Fruit fly (Drosophila melanogaster): ENCODE results near the gene pins.

pins gene

DNA sequence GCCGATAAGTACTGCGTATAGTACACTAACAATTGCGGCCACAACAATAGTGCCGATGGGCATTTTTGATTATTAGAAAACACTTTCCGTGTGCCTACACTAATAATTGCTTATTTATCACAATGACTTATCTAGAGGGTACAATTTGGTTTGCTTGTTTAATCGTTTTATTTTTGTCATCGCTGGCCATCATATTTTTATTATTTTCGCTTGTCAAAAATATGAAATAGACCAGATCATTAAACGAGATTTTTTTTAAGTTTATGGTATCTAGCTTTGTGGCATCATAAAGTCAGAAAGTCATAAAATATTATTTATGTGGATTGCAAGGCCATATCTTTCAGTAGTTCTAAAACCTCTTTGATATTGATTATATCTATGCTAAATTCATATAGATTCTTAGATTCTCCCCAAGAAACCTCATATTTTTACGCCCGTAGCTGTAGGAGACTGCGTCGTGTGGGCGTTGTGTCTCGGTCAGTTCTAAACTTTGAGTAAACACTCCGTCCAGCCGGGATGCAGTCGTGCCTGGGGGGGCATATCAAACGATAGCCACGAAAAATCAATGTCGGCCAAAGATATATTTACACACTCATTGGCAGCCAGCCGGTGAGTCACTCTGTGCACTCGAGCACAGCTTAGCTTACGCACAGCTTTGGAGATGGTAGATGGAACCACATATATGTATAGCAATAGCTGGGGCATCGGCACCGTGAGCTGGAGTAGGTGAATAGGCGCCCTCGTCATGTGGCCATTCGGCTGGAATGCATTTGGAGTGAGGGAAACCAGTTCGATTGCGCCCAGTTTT, 22.2 kb downstream of the pins start (continued):
- TF ChIP-seq CG2116 (GFP tag; optimal IDR thresholded peaks at IDR 0.05) = no peak
- TF ChIP-seq CG4424 (GFP tag; optimal IDR thresholded peaks at IDR 0.05) = peak; percentile 40
- TF ChIP-seq CG9215 (GFP tag; IDR thresholded peaks at IDR 0.05) = no peak
- no peak for TF ChIP-seq CG12104 (GFP tag; optimal IDR thresholded peaks at IDR 0.05)
- TF ChIP-seq Hr39 (optimal IDR thresholded peaks at IDR 0.05) = no peak
- no peak for TF ChIP-seq danr (GFP tag; IDR thresholded peaks at IDR 0.05)
- no peak for TF ChIP-seq TFAM (GFP tag; optimal IDR thresholded peaks at IDR 0.05)
- no peak for TF ChIP-seq sc (optimal IDR thresholded peaks at IDR 0.05)
- no peak for TF ChIP-seq sc (GFP tag; optimal IDR thresholded peaks at IDR 0.05)
- TF ChIP-seq CG4617 (GFP tag; optimal IDR thresholded peaks at IDR 0.05; ENCODE audit: borderline replicate concordance) = no peak
- TF ChIP-seq CG32772 (GFP tag; IDR thresholded peaks at IDR 0.05) = no peak
- peak; percentile 91; the same call in 2 of the 3 replicates for TF ChIP-seq CG2199 (GFP tag; IDR thresholded peaks at IDR 0.05)
- TF ChIP-seq Dip2 (GFP tag; IDR thresholded peaks at IDR 0.05) = no peak
- TF ChIP-seq Vsx1 (GFP tag; optimal IDR thresholded peaks at IDR 0.05) = no peak
- TF ChIP-seq zen (tag; optimal IDR thresholded peaks at IDR 0.05) = no peak
- peak; percentile 2 for TF ChIP-seq dmrt11E (tag; optimal IDR thresholded peaks at IDR 0.05)
- no peak for TF ChIP-seq CG7786 (GFP tag; optimal IDR thresholded peaks at IDR 0.05)
- no peak for TF ChIP-seq eyg (GFP tag; optimal IDR thresholded peaks at IDR 0.05)
- peak; percentile 46 for TF ChIP-seq CG2712 (tag; optimal IDR thresholded peaks at IDR 0.05)
- TF ChIP-seq sens (GFP tag) = peak; percentile 82
- no peak for TF ChIP-seq chm (GFP tag; IDR thresholded peaks at IDR 0.05)
- TF ChIP-seq Atf6 (GFP tag; IDR thresholded peaks at IDR 0.05) = no peak
- TF ChIP-seq tx (GFP tag; optimal IDR thresholded peaks at IDR 0.05) = no peak
- TF ChIP-seq CG8281 (tag; optimal IDR thresholded peaks at IDR 0.05) = no peak
- TF ChIP-seq B-H1 (GFP tag; IDR thresholded peaks at IDR 0.05) = no peak
- TF ChIP-seq gcm (GFP tag; optimal IDR thresholded peaks at IDR 0.05) = no peak
- TF ChIP-seq salm (tag; optimal IDR thresholded peaks at IDR 0.05) = no peak
- no peak for TF ChIP-seq ase (GFP tag; IDR thresholded peaks at IDR 0.05)
- TF ChIP-seq pan (optimal IDR thresholded peaks at IDR 0.05) = no peak
- peak in 1 of 2 experiments; percentile 25 for TF ChIP-seq pan (GFP tag; optimal IDR thresholded peaks at IDR 0.05 in 1 of 2, IDR thresholded peaks at IDR 0.05 in 1 of 2)
- TF ChIP-seq CG3065 (GFP tag; optimal IDR thresholded peaks at IDR 0.05) = no peak
- no peak for TF ChIP-seq tap (tag; optimal IDR thresholded peaks at IDR 0.05)
- TF ChIP-seq CG10959 (GFP tag; IDR thresholded peaks at IDR 0.05) = no peak
- TF ChIP-seq Atf-2 (GFP tag; optimal IDR thresholded peaks at IDR 0.05) = no peak
- no peak for TF ChIP-seq Bgb (GFP tag; IDR thresholded peaks at IDR 0.05; ENCODE audit: partially characterized antibody)
- no peak for TF ChIP-seq HLH54F (GFP tag; optimal IDR thresholded peaks at IDR 0.05)
- no peak for TF ChIP-seq CG11093 (GFP tag; IDR thresholded peaks at IDR 0.05)
- TF ChIP-seq CTCF (GFP tag; optimal IDR thresholded peaks at IDR 0.05) = no peak
- no peak for TF ChIP-seq H2.0 (GFP tag; IDR thresholded peaks at IDR 0.05)
- no peak for TF ChIP-seq her (GFP tag; optimal IDR thresholded peaks at IDR 0.05)
- no peak for TF ChIP-seq CG4360 (GFP tag; IDR thresholded peaks at IDR 0.05)
- TF ChIP-seq CG13775 (GFP tag; optimal IDR thresholded peaks at IDR 0.05) = no peak
- no peak for TF ChIP-seq ara (GFP tag; IDR thresholded peaks at IDR 0.05)
- TF ChIP-seq nerfin-1 (tag; optimal IDR thresholded peaks at IDR 0.05) = no peak
- TF ChIP-seq Jarid2 (GFP tag; optimal IDR thresholded peaks at IDR 0.05) = no peak
- TF ChIP-seq tgo (GFP tag; IDR thresholded peaks at IDR 0.05) = no peak
- TF ChIP-seq Elba2 (GFP tag; optimal IDR thresholded peaks at IDR 0.05) = no peak
- TF ChIP-seq schlank (tag; optimal IDR thresholded peaks at IDR 0.05) = no peak
- no peak for TF ChIP-seq E2f1 (GFP tag; IDR thresholded peaks at IDR 0.05)
- no peak for TF ChIP-seq Nf-YA (GFP tag; IDR thresholded peaks at IDR 0.05)
- TF ChIP-seq bab2 (GFP tag; optimal IDR thresholded peaks at IDR 0.05) = peak; percentile 6
- TF ChIP-seq CG7928 (GFP tag; optimal IDR thresholded peaks at IDR 0.05) = no peak
- TF ChIP-seq Hsf (GFP tag; optimal IDR thresholded peaks at IDR 0.05) = peak; percentile 47

Data from whole organism, embryonic.